Fruit fly (Drosophila melanogaster): ENCODE measurements around the gene CG6293.

Gene CG6293

dm6 chr3R:10356563-10357363 lies 45.4 kb upstream of the CG6293 start (continued):
- TF ChIP-seq slou (GFP tag; optimal IDR thresholded peaks at IDR 0.05) (peak; percentile 20), shn (GFP tag; optimal IDR thresholded peaks at IDR 0.05) (peak; percentile 65), CG13624 (GFP tag; optimal IDR thresholded peaks at IDR 0.05) (peak; percentile 70), D19A (tag; optimal IDR thresholded peaks at IDR 0.05) (peak; percentile 73), tio (GFP tag; optimal IDR thresholded peaks at IDR 0.05) (peak; percentile 84), otp (GFP tag; IDR thresholded peaks at IDR 0.05) (no peak), CG9797 (GFP tag; optimal IDR thresholded peaks at IDR 0.05) (peak; percentile 13), eyg (GFP tag; optimal IDR thresholded peaks at IDR 0.05) (peak; percentile 66), Sox102F (GFP tag; optimal IDR thresholded peaks at IDR 0.05) (peak; percentile 85), CG4820 (GFP tag; optimal IDR thresholded peaks at IDR 0.05) (peak; percentile 76), Awh (GFP tag; IDR thresholded peaks at IDR 0.05) (0 out of 2 replicates have a peak, but pooled peaks have one; percentile 86), Bteb2 (GFP tag; optimal IDR thresholded peaks at IDR 0.05) (peak; percentile 62), Dll (GFP tag; IDR thresholded peaks at IDR 0.05; ENCODE audit: partially characterized antibody) (no peak), sc (optimal IDR thresholded peaks at IDR 0.05) (no peak), sc (GFP tag; optimal IDR thresholded peaks at IDR 0.05) (peak; percentile 82), CG10462 (GFP tag; optimal IDR thresholded peaks at IDR 0.05) (peak; percentile 67), chm (GFP tag; IDR thresholded peaks at IDR 0.05) (no peak), Blimp-1 (GFP tag; optimal IDR thresholded peaks at IDR 0.05) (peak; percentile 77), MESR4 (GFP tag; optimal IDR thresholded peaks at IDR 0.05) (peak; percentile 7), CG16813 (GFP tag; IDR thresholded peaks at IDR 0.05; ENCODE audit: partially characterized antibody) (no peak), Poxn (GFP tag; IDR thresholded peaks at IDR 0.05) (no peak), ems (GFP tag; optimal IDR thresholded peaks at IDR 0.05) (peak; percentile 77), CG5180 (GFP tag; optimal IDR thresholded peaks at IDR 0.05) (peak; percentile 8), az2 (GFP tag; optimal IDR thresholded peaks at IDR 0.05) (peak; percentile 77), CG1792 (GFP tag; optimal IDR thresholded peaks at IDR 0.05) (peak; percentile 58), grau (tag; optimal IDR thresholded peaks at IDR 0.05) (peak; percentile 84), Sox100B (GFP tag; optimal IDR thresholded peaks at IDR 0.05) (peak; percentile 87), CG12236 (GFP tag; optimal IDR thresholded peaks at IDR 0.05) (peak; percentile 80), tll (GFP tag; optimal IDR thresholded peaks at IDR 0.05) (peak in 1 of 2 experiments; percentile 57), Atf-2 (GFP tag; optimal IDR thresholded peaks at IDR 0.05) (peak; percentile 77), ATbp (GFP tag; optimal IDR thresholded peaks at IDR 0.05) (peak; percentile 68), CG8089 (GFP tag; optimal IDR thresholded peaks at IDR 0.05) (peak; percentile 83), pum (GFP tag; optimal IDR thresholded peaks at IDR 0.05) (peak; percentile 64), CG17385 (GFP tag; optimal IDR thresholded peaks at IDR 0.05) (peak; percentile 80), CG4282 (GFP tag; optimal IDR thresholded peaks at IDR 0.05) (peak; percentile 64), CG12299 (tag; optimal IDR thresholded peaks at IDR 0.05) (peak; percentile 71), CG31388 (GFP tag; optimal IDR thresholded peaks at IDR 0.05) (peak; percentile 19), CG14441 (GFP tag; IDR thresholded peaks at IDR 0.05) (no peak), nerfin-1 (tag; optimal IDR thresholded peaks at IDR 0.05) (no peak), lbe (GFP tag; optimal IDR thresholded peaks at IDR 0.05) (peak; percentile 82), corto (GFP tag; optimal IDR thresholded peaks at IDR 0.05) (peak; percentile 61), CG10366 (GFP tag; IDR thresholded peaks at IDR 0.05) (no peak; the same call in 1 of the 2 replicates), Adf1 (GFP tag; IDR thresholded peaks at IDR 0.05) (no peak), HLH54F (GFP tag; optimal IDR thresholded peaks at IDR 0.05) (peak; percentile 82), cg (GFP tag; optimal IDR thresholded peaks at IDR 0.05) (no peak), CG6272 (GFP tag; IDR thresholded peaks at IDR 0.05) (peak; percentile 40), Dfd (GFP tag; optimal IDR thresholded peaks at IDR 0.05) (no peak), lab (GFP tag; optimal IDR thresholded peaks at IDR 0.05) (peak; percentile 88), CG8924 (tag; optimal IDR thresholded peaks at IDR 0.05) (peak; percentile 83)

Measured in whole organism, embryonic.